Fruit fly (Drosophila melanogaster) whole organism, prepupa: ENCODE results near the gene Setx.

ENCODE experiments used
- Blimp-1 ChIP-seq: fragments of 200-800 bp; sonication (Bioruptor generic); optimal IDR thresholded peaks from 3 replicates; lab custom pipeline; 2017; ENCODE audit warnings: missing biosample characterization, missing genetic modification characterization, mild to moderate bottlenecking, moderate library complexity, missing genetic modification reagents
- CG10631 ChIP-seq: fragments of 200-800 bp; sonication (Bioruptor generic); optimal IDR thresholded peaks from 2 replicates; lab custom pipeline; 2016; ENCODE audit warnings: missing biosample characterization, missing genetic modification characterization
- CG10669 ChIP-seq: fragments of 200-800 bp; sonication (Bioruptor generic); optimal IDR thresholded peaks from 3 replicates; lab custom pipeline; 2018; ENCODE audit warnings: missing biosample characterization, mild to moderate bottlenecking, missing genetic modification characterization, moderate library complexity
- CG11902 ChIP-seq: fragments of 200-800 bp; sonication (Bioruptor generic); optimal IDR thresholded peaks from 3 replicates; lab custom pipeline; 2016; ENCODE audit warnings: missing biosample characterization, missing genetic modification characterization
- CG15336 ChIP-seq: fragments of 200-800 bp; sonication (Bioruptor generic); IDR thresholded peaks from 2 replicates; pipeline ENCODE4 v1.3.6; 2022; ENCODE audit warnings: missing biosample characterization, missing genetic modification characterization
- CG1621 ChIP-seq: fragments of 200-800 bp; sonication (Bioruptor generic); optimal IDR thresholded peaks from 3 replicates; lab custom pipeline; 2018; ENCODE audit warnings: missing biosample characterization, mild to moderate bottlenecking, missing genetic modification characterization
- CG3032 ChIP-seq: fragments of 200-800 bp; optimal IDR thresholded peaks from 2 replicates; lab custom pipeline; 2019; ENCODE audit warnings: missing biosample characterization, mild to moderate bottlenecking, missing genetic modification characterization, moderate library complexity
- CG31627 ChIP-seq: fragments of 200-800 bp; sonication (Bioruptor generic); optimal IDR thresholded peaks from 3 replicates; lab custom pipeline; 2016; ENCODE audit warnings: missing biosample characterization, missing genetic modification characterization
- CG32006 ChIP-seq: fragments of 200-800 bp; sonication (Bioruptor generic); optimal IDR thresholded peaks from 3 replicates; lab custom pipeline; 2017; ENCODE audit warnings: missing biosample characterization, mild to moderate bottlenecking, missing genetic modification characterization
- CG34406 ChIP-seq: fragments of 200-800 bp; sonication (Bioruptor generic); optimal IDR thresholded peaks from 3 replicates; lab custom pipeline; 2016; ENCODE audit warnings: missing biosample characterization, missing genetic modification characterization
- CG3919 ChIP-seq: fragments of 200-800 bp; sonication (Bioruptor generic); optimal IDR thresholded peaks from 3 replicates; lab custom pipeline; 2016; ENCODE audit warnings: missing biosample characterization, missing genetic modification characterization
- CG4318 ChIP-seq: fragments of 200-800 bp; sonication (Bioruptor generic); optimal IDR thresholded peaks from 3 replicates; lab custom pipeline; 2017; ENCODE audit warnings: missing biosample characterization, mild to moderate bottlenecking, missing genetic modification characterization
- CG6792 ChIP-seq: fragments of 200-800 bp; sonication (Bioruptor generic); optimal IDR thresholded peaks from 3 replicates; lab custom pipeline; 2016; ENCODE audit warnings: missing biosample characterization, missing genetic modification characterization
- CG8119 ChIP-seq: fragments of 200-800 bp; sonication (Bioruptor generic); IDR thresholded peaks from 3 replicates; pipeline ENCODE4 v1.3.6; 2022; ENCODE audit warnings: missing biosample characterization, missing genetic modification characterization
- CG8319 ChIP-seq: fragments of 200-800 bp; sonication (Bioruptor generic); optimal IDR thresholded peaks from 3 replicates; lab custom pipeline; 2016; ENCODE audit warnings: missing biosample characterization, missing genetic modification characterization
- CG9139 ChIP-seq: fragments of 200-800 bp; sonication (Bioruptor generic); optimal IDR thresholded peaks from 3 replicates; lab custom pipeline; 2017; ENCODE audit warnings: missing biosample characterization, mild to moderate bottlenecking, missing genetic modification characterization
- Eip78C ChIP-seq: fragments of 200-800 bp; sonication (Bioruptor generic); peaks from one replicate; lab custom pipeline; 2016; ENCODE audit warnings: missing biosample characterization, missing genetic modification characterization
- Ets21C ChIP-seq: fragments of 200-800 bp; sonication (Bioruptor generic); optimal IDR thresholded peaks from 3 replicates; lab custom pipeline; 2016; ENCODE audit warnings: missing biosample characterization, missing genetic modification characterization
- Gug ChIP-seq: fragments of 200-800 bp; sonication (Bioruptor generic); IDR thresholded peaks from 2 replicates; pipeline ENCODE4 v1.3.6; 2022; ENCODE audit warnings: missing biosample characterization, missing genetic modification characterization
- Hr38 ChIP-seq: sonication (Bioruptor generic); optimal IDR thresholded peaks from 2 replicates; lab custom pipeline; 2016; ENCODE audit warnings: missing biosample characterization, missing genetic modification characterization
- Hr39 ChIP-seq: fragments of 200-800 bp; sonication (Bioruptor generic); optimal IDR thresholded peaks from 2 replicates; lab custom pipeline; 2016; ENCODE audit warnings: missing biosample characterization, missing genetic modification characterization
- Lpt ChIP-seq: fragments of 200-800 bp; sonication (Bioruptor generic); optimal IDR thresholded peaks from 3 replicates; lab custom pipeline; 2016; ENCODE audit warnings: missing biosample characterization, missing genetic modification characterization
- Met ChIP-seq: fragments of 200-800 bp; sonication (Bioruptor generic); optimal IDR thresholded peaks from 3 replicates; lab custom pipeline; 2016; ENCODE audit warnings: missing biosample characterization, missing genetic modification characterization
- OdsH ChIP-seq: fragments of 200-800 bp; sonication (Bioruptor generic); optimal IDR thresholded peaks from 3 replicates; lab custom pipeline; 2016; ENCODE audit warnings: missing biosample characterization, missing genetic modification characterization
- Smox ChIP-seq: fragments of 200-800 bp; sonication (Bioruptor generic); optimal IDR thresholded peaks from 3 replicates; lab custom pipeline; 2016; ENCODE audit warnings: missing biosample characterization, missing genetic modification characterization
- Sox102F ChIP-seq: fragments of 200-800 bp; sonication (Bioruptor generic); optimal IDR thresholded peaks from 2 replicates; lab custom pipeline; 2016; ENCODE audit warnings: missing biosample characterization, mild to moderate bottlenecking, missing genetic modification characterization
- Sox14 ChIP-seq: fragments of 200-800 bp; sonication (Bioruptor generic); optimal IDR thresholded peaks from 3 replicates; lab custom pipeline; 2016; ENCODE audit warnings: missing biosample characterization, missing genetic modification characterization
- achi ChIP-seq: fragments of 200-800 bp; sonication (Bioruptor generic); optimal IDR thresholded peaks from 3 replicates; lab custom pipeline; 2016; ENCODE audit warnings: missing biosample characterization, missing genetic modification characterization
- acj6 ChIP-seq: fragments of 200-800 bp; sonication (Bioruptor generic); optimal IDR thresholded peaks from 3 replicates; lab custom pipeline; 2016; ENCODE audit warnings: missing biosample characterization, missing genetic modification characterization
- cyc ChIP-seq: fragments of 200-800 bp; sonication (Bioruptor generic); optimal IDR thresholded peaks from 3 replicates; lab custom pipeline; 2016; ENCODE audit warnings: missing biosample characterization, missing genetic modification characterization
- eg ChIP-seq: fragments of 200-800 bp; sonication (Bioruptor generic); IDR thresholded peaks from 3 replicates; pipeline ENCODE4 v1.3.6; 2022; ENCODE audit warnings: missing biosample characterization, missing genetic modification characterization
- esn ChIP-seq: fragments of 200-800 bp; sonication (Bioruptor generic); optimal IDR thresholded peaks from 2 replicates; lab custom pipeline; 2016; ENCODE audit warnings: missing biosample characterization, mild to moderate bottlenecking, missing genetic modification characterization, moderate library complexity
- fd59A ChIP-seq: fragments of 200-800 bp; sonication (Bioruptor generic); optimal IDR thresholded peaks from 2 replicates; lab custom pipeline; 2017; ENCODE audit warnings: missing biosample characterization, mild to moderate bottlenecking, missing genetic modification characterization, missing genetic modification reagents
- fkh ChIP-seq: fragments of 200-800 bp; sonication (Bioruptor generic); optimal IDR thresholded peaks from 3 replicates; lab custom pipeline; 2017; ENCODE audit warnings: missing biosample characterization, mild to moderate bottlenecking, missing genetic modification characterization, moderate library complexity
- lz ChIP-seq: fragments of 200-800 bp; sonication (Bioruptor generic); optimal IDR thresholded peaks from 3 replicates; lab custom pipeline; 2016; ENCODE audit warnings: missing biosample characterization, missing genetic modification characterization
- net ChIP-seq: fragments of 200-800 bp; sonication (Bioruptor generic); optimal IDR thresholded peaks from 3 replicates; lab custom pipeline; 2016; ENCODE audit warnings: missing biosample characterization, missing genetic modification characterization
- salr ChIP-seq, 2 experiments: fragments of 200-800 bp; sonication (Bioruptor generic); optimal IDR thresholded peaks; 3 replicates each; lab custom pipeline; 2016 to 2018; ENCODE audit warnings: missing biosample characterization in 2 of 2, missing genetic modification characterization in 2 of 2, mild to moderate bottlenecking in 1 of 2
- ss ChIP-seq, 2 experiments: fragments of 200-800 bp; sonication (Bioruptor generic); optimal IDR thresholded peaks; 2 replicates in 1 of 2; 3 replicates in 1 of 2; lab custom pipeline; 2017 to 2018; ENCODE audit warnings: mild to moderate bottlenecking in 2 of 2, missing biosample characterization in 2 of 2, missing genetic modification characterization in 2 of 2, moderate library complexity in 1 of 2
- svp ChIP-seq: fragments of 200-800 bp; sonication (Bioruptor generic); peaks from one replicate; lab custom pipeline; 2016; ENCODE audit warnings: missing biosample characterization, missing genetic modification characterization
- topi ChIP-seq: fragments of 200-800 bp; sonication (Bioruptor generic); optimal IDR thresholded peaks from 3 replicates; lab custom pipeline; 2016; ENCODE audit warnings: missing biosample characterization, missing genetic modification characterization
- vri ChIP-seq: fragments of 200-800 bp; sonication (Bioruptor generic); optimal IDR thresholded peaks from 3 replicates; lab custom pipeline; 2016; ENCODE audit warnings: missing biosample characterization, mild to moderate bottlenecking, missing genetic modification characterization

The Setx gene

DNA sequence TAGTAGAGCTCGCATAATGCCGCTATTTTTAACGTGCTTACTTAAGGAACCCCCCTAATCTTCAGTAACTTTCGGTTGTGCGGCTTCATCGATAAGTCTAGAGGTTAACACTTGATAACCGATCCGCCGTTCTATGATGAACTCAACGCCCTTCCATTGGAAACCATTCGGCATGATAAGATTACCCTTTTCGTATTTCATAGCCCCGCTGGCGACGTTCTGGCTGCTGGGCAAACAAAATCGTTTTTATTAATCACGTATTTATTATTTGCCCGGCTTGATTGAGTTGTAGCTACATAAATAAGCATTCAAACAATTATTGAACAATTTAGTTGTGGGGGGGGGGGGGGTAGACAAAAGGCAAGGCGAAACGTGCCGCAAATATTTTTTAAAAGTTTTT, 43.7 kb downstream of the Setx start:
- TF ChIP-seq Eip78C (GFP tag; lab: Kevin White, UChicago) (no peak), fkh (GFP tag; lab: Kevin White, UChicago) (peak; percentile 84), Blimp-1 (GFP tag; lab: Kevin White, UChicago) (no peak), svp (GFP tag; lab: Kevin White, UChicago) (peak; percentile 91), vri (GFP tag; lab: Kevin White, UChicago) (peak; percentile 70), CG10631 (GFP tag; lab: Kevin White, UChicago) (no peak)

DNA sequence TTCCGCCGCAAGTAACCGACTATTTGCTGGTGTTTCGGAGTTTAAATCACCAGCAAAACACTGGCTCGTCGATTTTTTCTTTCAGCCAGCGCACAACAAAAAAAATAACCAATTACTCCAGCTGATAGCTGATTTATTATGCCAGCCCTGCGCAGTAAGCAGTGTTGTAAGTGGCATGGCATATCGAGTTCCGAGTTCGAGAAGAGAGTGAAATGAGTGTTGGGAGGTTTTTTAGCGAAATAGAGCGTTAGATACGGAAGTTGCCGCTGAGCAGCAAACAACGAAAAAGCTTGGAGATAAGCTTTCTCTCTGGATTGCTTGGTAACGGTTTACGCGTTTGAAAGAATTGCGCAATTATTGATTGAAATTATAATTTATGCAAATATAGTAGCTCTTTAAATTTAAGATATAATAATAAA, 45.6 kb downstream of the Setx start, which contains the start of gene CG7565:
CG7565 (minus strand) TSS at position 137 of the 419 bp plus-strand sequence.
- TF ChIP-seq fkh (GFP tag; lab: Kevin White, UChicago) (peak; percentile 13), CG32006 (GFP tag; lab: Kevin White, UChicago) (no peak), CG15336 (0 out of 2 replicates have a peak, but pooled peaks have one; percentile 27), fd59A (no peak), CG9139 (GFP tag; lab: Kevin White, UChicago) (no peak), achi (GFP tag; lab: Kevin White, UChicago) (no peak), Lpt (GFP tag; lab: Kevin White, UChicago) (no peak), CG34406 (no peak), topi (peak; percentile 2), Hr39 (GFP tag; lab: Kevin White, UChicago) (no peak), CG8319 (GFP tag; lab: Kevin White, UChicago) (peak; percentile 7), CG10669 (GFP tag; lab: Kevin White, UChicago) (peak; percentile 8), Blimp-1 (GFP tag; lab: Kevin White, UChicago) (no peak), esn (peak; percentile 46), eg (0 out of 3 replicates have a peak, but pooled peaks have one; percentile 37), CG8119 (GFP tag; lab: Robert Waterston, UW) (peak; percentile 33; the same call in 1 of the 3 replicates), Gug (GFP tag; lab: Robert Waterston, UW) (no peak), Eip78C (GFP tag; lab: Kevin White, UChicago) (peak; percentile 56), Sox14 (GFP tag; lab: Kevin White, UChicago) (peak; percentile 46), vri (GFP tag; lab: Kevin White, UChicago) (peak; percentile 84), Hr38 (GFP tag; lab: Kevin White, UChicago) (no peak), cyc (GFP tag; lab: Kevin White, UChicago) (no peak), CG31627 (GFP tag; lab: Kevin White, UChicago) (peak; percentile 9), net (GFP tag; lab: Kevin White, UChicago) (peak; percentile 50), salr (GFP tag; optimal IDR thresholded peaks at IDR 0.05; lab: Kevin White, UChicago) (no peak), lz (GFP tag; lab: Kevin White, UChicago) (peak; percentile 16), ss (GFP tag; optimal IDR thresholded peaks at IDR 0.05; lab: Kevin White, UChicago) (peak in 1 of 2 experiments; percentile 1), CG3032 (tag; lab: Kevin White, UChicago) (no peak), CG3919 (GFP tag; lab: Kevin White, UChicago) (peak; percentile 44), OdsH (GFP tag; lab: Kevin White, UChicago) (peak; percentile 12), Met (GFP tag; lab: Kevin White, UChicago) (peak; percentile 26), CG4318 (no peak), CG6792 (peak; percentile 19), Sox102F (peak; percentile 36)

dm6 chr3L:8086218-8086617, 51.1 kb downstream of the Setx start:
- TF ChIP-seq Hr39 (GFP tag; lab: Kevin White, UChicago): no peak
- TF ChIP-seq CG9139 (GFP tag; lab: Kevin White, UChicago): no peak
- TF ChIP-seq CG10631 (GFP tag; lab: Kevin White, UChicago): no peak
- TF ChIP-seq Hr38 (GFP tag; lab: Kevin White, UChicago): no peak
- no peak for TF ChIP-seq CG15336
- TF ChIP-seq Blimp-1 (GFP tag; lab: Kevin White, UChicago): no peak
- no peak for TF ChIP-seq CG6792
- TF ChIP-seq salr (GFP tag; optimal IDR thresholded peaks at IDR 0.05; lab: Kevin White, UChicago): no peak
- no peak for TF ChIP-seq Gug (GFP tag; lab: Robert Waterston, UW)
- no peak for TF ChIP-seq acj6 (GFP tag; lab: Kevin White, UChicago)
- no peak for TF ChIP-seq CG1621 (tag; lab: Kevin White, UChicago)
- TF ChIP-seq Sox14 (GFP tag; lab: Kevin White, UChicago): no peak
- TF ChIP-seq CG3919 (GFP tag; lab: Kevin White, UChicago): no peak
- TF ChIP-seq Ets21C (GFP tag; lab: Kevin White, UChicago): no peak
- no peak for TF ChIP-seq CG32006 (GFP tag; lab: Kevin White, UChicago)
- TF ChIP-seq CG11902 (GFP tag; lab: Kevin White, UChicago): no peak
- TF ChIP-seq Smox (GFP tag; lab: Kevin White, UChicago): no peak
